Worm (Caenorhabditis elegans) whole organism, L3 larva: ENCODE measurements around the gene Y111B2A.2.
A peak's percentile ranks its signal among the peaks of the same experiment; 100 is the strongest.

Experiments
- R02D3.7 ChIP-seq: fragments of 150-350 bp; optimal IDR thresholded peaks from 2 replicates; lab custom pipeline; 2014; ENCODE audit warnings: missing biosample characterization, missing genetic modification characterization
- ZK546.5 ChIP-seq: sonication (generic microtip); optimal IDR thresholded peaks from 2 replicates; lab custom pipeline; 2017; ENCODE audit warnings: missing biosample characterization, missing genetic modification characterization
- aly-2 ChIP-seq: fragments of 150-350 bp; optimal IDR thresholded peaks from 2 replicates; lab custom pipeline; 2014; ENCODE audit warnings: missing biosample characterization, missing genetic modification characterization
- ama-1 ChIP-seq: fragments of 150-350 bp; optimal IDR thresholded peaks from 2 replicates; lab custom pipeline; 2018
- ceh-28 ChIP-seq: fragments of 150-350 bp; optimal IDR thresholded peaks from 2 replicates; lab custom pipeline; 2014; ENCODE audit warnings: missing biosample characterization, missing genetic modification reagents, missing genetic modification characterization
- ceh-82 ChIP-seq: fragments of 150-350 bp; optimal IDR thresholded peaks from 2 replicates; lab custom pipeline; 2014; ENCODE audit warnings: missing biosample characterization, missing genetic modification characterization
- ceh-9 ChIP-seq: sonication (generic microtip); optimal IDR thresholded peaks from 2 replicates; lab custom pipeline; 2018; ENCODE audit warnings: missing biosample characterization, missing genetic modification characterization
- daf-12 ChIP-seq: fragments of 150-350 bp; optimal IDR thresholded peaks from 2 replicates; lab custom pipeline; 2014; ENCODE audit warnings: missing biosample characterization, missing genetic modification reagents, missing genetic modification characterization
- egl-27 ChIP-seq: sonication (generic microtip); optimal IDR thresholded peaks from 4 replicates; lab custom pipeline; 2017; ENCODE audit warnings: missing biosample characterization, missing genetic modification reagents, missing genetic modification characterization
- egl-5 ChIP-seq: fragments of 150-350 bp; optimal IDR thresholded peaks from 2 replicates; lab custom pipeline; 2017; ENCODE audit warnings: missing biosample characterization, missing genetic modification reagents, missing genetic modification characterization, inconsistent platforms
- elt-1 ChIP-seq: fragments of 150-350 bp; optimal IDR thresholded peaks from 2 replicates; lab custom pipeline; 2014; ENCODE audit warnings: missing biosample characterization, missing genetic modification characterization
- elt-2 ChIP-seq: sonication (generic microtip); optimal IDR thresholded peaks from 2 replicates; lab custom pipeline; 2016; ENCODE audit warnings: missing genetic modification reagents, mild to moderate bottlenecking, missing genetic modification characterization, missing compliant biosample characterization
- elt-3 ChIP-seq, 3 experiments: fragments of 150-350 bp in 1 of 3; sonication (generic microtip) in 2 of 3; optimal IDR thresholded peaks; 2 replicates in 2 of 3; 4 replicates in 1 of 3; lab custom pipeline; 2014 to 2017; ENCODE audit warnings: missing biosample characterization in 3 of 3, missing genetic modification characterization in 3 of 3
- eor-1 ChIP-seq, 2 experiments: fragments of 150-350 bp; optimal IDR thresholded peaks; 2 replicates each; lab custom pipeline; 2014 to 2018; ENCODE audit warnings: missing biosample characterization in 2 of 2, missing genetic modification characterization in 2 of 2
- fkh-10 ChIP-seq: sonication (generic microtip); optimal IDR thresholded peaks from 2 replicates; lab custom pipeline; 2017; ENCODE audit warnings: missing biosample characterization, missing genetic modification reagents, missing genetic modification characterization
- fkh-2 ChIP-seq: fragments of 150-350 bp; optimal IDR thresholded peaks from 2 replicates; lab custom pipeline; 2014; ENCODE audit warnings: missing biosample characterization, missing genetic modification reagents, missing genetic modification characterization
- fos-1 ChIP-seq: fragments of 150-350 bp; optimal IDR thresholded peaks from 2 replicates; lab custom pipeline; 2014; ENCODE audit warnings: missing biosample characterization, missing genetic modification characterization
- hmg-11 ChIP-seq: sonication (generic microtip); optimal IDR thresholded peaks from 2 replicates; lab custom pipeline; 2016; ENCODE audit warnings: missing genetic modification characterization, missing compliant biosample characterization
- jun-1 ChIP-seq: fragments of 150-350 bp; optimal IDR thresholded peaks from 2 replicates; lab custom pipeline; 2014; ENCODE audit warnings: missing biosample characterization, missing genetic modification reagents, missing genetic modification characterization
- lin-15B ChIP-seq: fragments of 150-350 bp; optimal IDR thresholded peaks from 2 replicates; lab custom pipeline; 2014; ENCODE audit warnings: missing biosample characterization, missing genetic modification characterization
- lin-39 ChIP-seq: fragments of 150-350 bp; optimal IDR thresholded peaks from 2 replicates; lab custom pipeline; 2018; ENCODE audit warnings: missing biosample characterization, missing genetic modification reagents, missing genetic modification characterization
- mdl-1 ChIP-seq: fragments of 150-350 bp; optimal IDR thresholded peaks from 2 replicates; lab custom pipeline; 2014; ENCODE audit warnings: missing biosample characterization, missing genetic modification characterization
- mml-1 ChIP-seq: fragments of 150-350 bp; sonication (generic microtip); optimal IDR thresholded peaks from 3 replicates; lab custom pipeline; 2014; ENCODE audit warnings: missing biosample characterization, missing genetic modification characterization
- nfya-1 ChIP-seq: sonication (generic microtip); optimal IDR thresholded peaks from 2 replicates; lab custom pipeline; 2017; ENCODE audit warnings: missing genetic modification characterization, mild to moderate bottlenecking, missing compliant biosample characterization, antibody characterized with exemption, moderate library complexity; ENCODE audit not compliant: insufficient read depth
- nhr-11 ChIP-seq: fragments of 150-350 bp; optimal IDR thresholded peaks from 2 replicates; lab custom pipeline; 2014; ENCODE audit warnings: missing biosample characterization, missing genetic modification characterization
- nhr-12 ChIP-seq: fragments of 150-350 bp; optimal IDR thresholded peaks from 2 replicates; lab custom pipeline; 2014; ENCODE audit warnings: missing biosample characterization, missing genetic modification characterization
- nhr-23 ChIP-seq: fragments of 150-350 bp; optimal IDR thresholded peaks from 2 replicates; lab custom pipeline; 2014; ENCODE audit warnings: missing biosample characterization, missing genetic modification reagents, missing genetic modification characterization
- nhr-237 ChIP-seq: fragments of 150-350 bp; optimal IDR thresholded peaks from 2 replicates; lab custom pipeline; 2014; ENCODE audit warnings: missing biosample characterization, missing genetic modification characterization
- nhr-25 ChIP-seq: sonication (generic microtip); optimal IDR thresholded peaks from 2 replicates; lab custom pipeline; 2017; ENCODE audit warnings: missing biosample characterization, missing genetic modification characterization
- nhr-28 ChIP-seq: fragments of 150-350 bp; optimal IDR thresholded peaks from 2 replicates; lab custom pipeline; 2014; ENCODE audit warnings: missing biosample characterization, missing genetic modification characterization
- nhr-43 ChIP-seq: sonication (generic microtip); optimal IDR thresholded peaks from 2 replicates; lab custom pipeline; 2016; ENCODE audit warnings: mild to moderate bottlenecking, missing genetic modification characterization, missing compliant biosample characterization; ENCODE audit not compliant: poor library complexity, severe bottlenecking
- nhr-67 ChIP-seq: fragments of 150-350 bp; optimal IDR thresholded peaks from 2 replicates; lab custom pipeline; 2014; ENCODE audit warnings: missing biosample characterization, missing genetic modification characterization
- nhr-76 ChIP-seq: fragments of 150-350 bp; sonication (generic microtip); optimal IDR thresholded peaks from 5 replicates; lab custom pipeline; 2014; ENCODE audit warnings: missing biosample characterization, missing genetic modification characterization
- pha-4 ChIP-seq: fragments of 150-350 bp; optimal IDR thresholded peaks from 2 replicates; lab custom pipeline; 2014; ENCODE audit warnings: missing biosample characterization, missing genetic modification reagents, missing genetic modification characterization
- pqm-1 ChIP-seq: fragments of 150-350 bp; optimal IDR thresholded peaks from 2 replicates; lab custom pipeline; 2017; ENCODE audit warnings: missing biosample characterization, missing genetic modification characterization, inconsistent platforms
- skn-1 ChIP-seq: fragments of 150-350 bp; optimal IDR thresholded peaks from 2 replicates; lab custom pipeline; 2014; ENCODE audit warnings: missing biosample characterization, missing genetic modification characterization
- snpc-4 ChIP-seq: fragments of 150-350 bp; optimal IDR thresholded peaks from 2 replicates; lab custom pipeline; 2014; ENCODE audit warnings: missing biosample characterization, missing genetic modification characterization
- tbx-2 ChIP-seq: sonication (generic microtip); optimal IDR thresholded peaks from 2 replicates; lab custom pipeline; 2016; ENCODE audit warnings: mild to moderate bottlenecking, missing genetic modification characterization, missing compliant biosample characterization
- unc-62 ChIP-seq: fragments of 150-350 bp; sonication (generic microtip); optimal IDR thresholded peaks from 4 replicates; lab custom pipeline; 2014; ENCODE audit warnings: missing biosample characterization, missing genetic modification reagents, missing genetic modification characterization
- zag-1 ChIP-seq: fragments of 150-350 bp; optimal IDR thresholded peaks from 2 replicates; lab custom pipeline; 2014; ENCODE audit warnings: missing biosample characterization, missing genetic modification characterization
- ztf-11 ChIP-seq: fragments of 150-350 bp; optimal IDR thresholded peaks from 2 replicates; lab custom pipeline; 2014; ENCODE audit warnings: missing biosample characterization, missing genetic modification characterization
- ztf-4 ChIP-seq: fragments of 150-350 bp; optimal IDR thresholded peaks from 2 replicates; lab custom pipeline; 2014; ENCODE audit warnings: missing biosample characterization, missing genetic modification characterization

Gene Y111B2A.2

DNA sequence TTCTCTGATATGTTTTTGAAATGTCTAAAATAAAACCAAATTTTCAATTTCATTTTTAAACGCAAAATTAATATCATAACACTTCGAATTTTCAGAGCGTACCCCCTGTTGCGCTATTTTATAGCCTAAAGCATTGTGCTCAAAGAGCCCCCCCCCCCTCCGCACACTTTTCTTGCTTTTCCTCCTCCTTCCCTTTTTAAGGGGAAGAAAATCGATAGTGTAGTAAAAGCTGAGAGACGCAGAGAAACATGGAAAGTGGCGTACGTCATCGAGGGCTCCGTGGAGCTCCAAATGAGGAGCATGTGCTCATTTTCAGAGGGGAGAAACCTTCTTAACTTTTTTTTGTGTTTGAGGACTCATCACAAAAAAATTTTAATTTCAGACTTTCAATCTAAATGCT, 23.4 kb upstream of the Y111B2A.2 start, which contains the start of gene cccp-1:
Gene cccp-1, plus strand, starts transcription at position 377 of the 400 bp plus-strand sequence.
- no peak for TF ChIP-seq fos-1 (tag; lab: Kevin White, UChicago)
- no peak for TF ChIP-seq nhr-67 (tag; lab: Kevin White, UChicago)
- peak; percentile 88 for TF ChIP-seq ceh-28 (tag; lab: Kevin White, UChicago)
- TF ChIP-seq unc-62 (GFP tag; lab: Kevin White, UChicago): no peak
- no peak for TF ChIP-seq egl-27 (tag; lab: Kevin White, UChicago)
- no peak for TF ChIP-seq ztf-11 (tag; lab: Kevin White, UChicago)
- no peak for TF ChIP-seq fkh-2
- TF ChIP-seq nhr-237 (tag; lab: Kevin White, UChicago): no peak
- no peak for TF ChIP-seq jun-1 (tag; lab: Kevin White, UChicago)
- TF ChIP-seq lin-15B: peak; percentile 25
- TF ChIP-seq skn-1 (tag; lab: Kevin White, UChicago): no peak
- TF ChIP-seq tbx-2: no peak
- no peak for TF ChIP-seq egl-5
- peak; percentile 67 for TF ChIP-seq hmg-11 (tag; lab: Kevin White, UChicago)
- TF ChIP-seq nhr-43 (tag; lab: Kevin White, UChicago): no peak
- TF ChIP-seq elt-1: no peak
- no peak for TF ChIP-seq nhr-28 (tag; lab: Kevin White, UChicago)
- no peak for TF ChIP-seq R02D3.7 (tag; lab: Kevin White, UChicago)
- TF ChIP-seq nhr-23 (tag; lab: Kevin White, UChicago): no peak
- TF ChIP-seq nhr-12 (tag; lab: Kevin White, UChicago): no peak
- TF ChIP-seq fkh-10 (GFP tag; lab: Kevin White, UChicago): peak; percentile 53
- TF ChIP-seq ceh-82 (tag; lab: Kevin White, UChicago): no peak
- no peak for TF ChIP-seq mml-1
- TF ChIP-seq ztf-4 (tag; lab: Kevin White, UChicago): no peak
- no peak for TF ChIP-seq ama-1
- TF ChIP-seq pqm-1 (tag; lab: Kevin White, UChicago): no peak
- TF ChIP-seq mdl-1: no peak
- no peak for TF ChIP-seq ceh-9
- TF ChIP-seq nhr-76: no peak
- TF ChIP-seq nfya-1 (tag; lab: Kevin White, UChicago): peak; percentile 71
- no peak for TF ChIP-seq zag-1 (tag; lab: Kevin White, UChicago)
- TF ChIP-seq ZK546.5 (tag; lab: Kevin White, UChicago): no peak
- TF ChIP-seq nhr-25 (tag; lab: Kevin White, UChicago): no peak
- no peak for TF ChIP-seq daf-12 (tag; lab: Kevin White, UChicago)
- no peak for TF ChIP-seq pha-4 (tag; lab: Kevin White, UChicago)
- no peak for TF ChIP-seq aly-2
- no peak for TF ChIP-seq elt-3 (tag; optimal IDR thresholded peaks at IDR 0.05; lab: Kevin White, UChicago)
- TF ChIP-seq elt-2 (tag; lab: Kevin White, UChicago): peak; percentile 19
- no peak for TF ChIP-seq lin-39 (tag; lab: Kevin White, UChicago)
- TF ChIP-seq snpc-4 (tag; lab: Kevin White, UChicago): no peak
- no peak for TF ChIP-seq eor-1 (tag; optimal IDR thresholded peaks at IDR 0.05; lab: Kevin White, UChicago)
- no peak for TF ChIP-seq nhr-11 (tag; lab: Kevin White, UChicago)

- TF ChIP-seq elt-2 (tag; lab: Kevin White, UChicago) (no peak), nhr-76 (no peak), nhr-67 (tag; lab: Kevin White, UChicago) (no peak), ztf-11 (tag; lab: Kevin White, UChicago) (no peak), ceh-9 (no peak), snpc-4 (tag; lab: Kevin White, UChicago) (no peak), nhr-25 (tag; lab: Kevin White, UChicago) (no peak), fkh-2 (no peak), tbx-2 (no peak)
- TF ChIP-seq, all 47 proteins: peak for 0
These were observed 11.5 kb upstream of the Y111B2A.2 start, which contains the start of gene arrd-16 for ce11 chrIII:12484432-12484831. Gene arrd-16, plus strand, starts transcription at chrIII:12484732.

DNA sequence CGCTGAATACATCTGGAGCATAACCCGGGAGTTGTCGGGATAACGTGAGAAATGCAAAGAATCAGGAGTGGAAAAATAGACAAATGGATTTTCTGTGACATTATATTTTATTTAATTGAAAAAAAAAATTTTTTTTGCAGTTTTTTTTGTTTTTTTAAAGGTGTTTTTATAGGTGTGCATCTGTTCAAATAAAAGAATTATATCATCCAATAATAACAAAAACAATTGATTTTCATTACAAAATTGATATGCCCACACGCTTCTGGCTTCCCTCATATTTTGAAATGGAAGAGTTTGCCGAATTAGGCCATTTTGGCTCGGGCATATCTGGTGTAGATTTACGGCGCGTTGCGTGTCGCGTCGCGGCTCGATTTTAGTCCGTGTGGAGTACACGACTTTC, 3.9 kb upstream of the Y111B2A.2 start, which contains the start of gene Y49E10.25:
Gene Y49E10.25, minus strand, starts transcription at position 101 of the 400 bp plus-strand sequence.
- no peak for TF ChIP-seq nhr-76
- TF ChIP-seq fkh-2: no peak
- no peak for TF ChIP-seq elt-1
